Fruit fly (Drosophila melanogaster) whole organism, embryonic: ENCODE measurements around the gene Hmr.
A peak's percentile ranks its signal among the peaks of the same experiment; 100 is the strongest.

ENCODE experiments used
- Atf-2 ChIP-seq: fragments of 200-800 bp; sonication (Bioruptor generic); optimal IDR thresholded peaks from 2 replicates; lab custom pipeline; 2016; ENCODE audit warnings: missing biosample characterization, missing genetic modification characterization
- Bdp1 ChIP-seq: fragments of 200-800 bp; sonication (Bioruptor generic); optimal IDR thresholded peaks from 3 replicates; lab custom pipeline; 2016; ENCODE audit warnings: missing biosample characterization, missing genetic modification characterization
- CG1024 ChIP-seq: fragments of 200-800 bp; sonication (Bioruptor generic); IDR thresholded peaks from 2 replicates; pipeline ENCODE4 v1.3.6; 2022; ENCODE audit warnings: missing biosample characterization, missing genetic modification characterization
- CG10543 ChIP-seq: fragments of 200-800 bp; sonication (Bioruptor generic); optimal IDR thresholded peaks from 3 replicates; lab custom pipeline; 2017; ENCODE audit warnings: missing biosample characterization, mild to moderate bottlenecking, missing genetic modification characterization, moderate library complexity
- CG13424 ChIP-seq: fragments of 200-800 bp; sonication (Bioruptor generic); optimal IDR thresholded peaks from 2 replicates; lab custom pipeline; 2019; ENCODE audit warnings: missing biosample characterization, mild to moderate bottlenecking, missing genetic modification characterization, moderate library complexity
- CG13775 ChIP-seq: fragments of 200-800 bp; sonication (Bioruptor generic); optimal IDR thresholded peaks from 3 replicates; lab custom pipeline; 2017; ENCODE audit warnings: missing biosample characterization, mild to moderate bottlenecking, missing genetic modification characterization
- CG1529 ChIP-seq: fragments of 200-800 bp; sonication (Bioruptor generic); optimal IDR thresholded peaks from 3 replicates; lab custom pipeline; 2018; ENCODE audit warnings: missing biosample characterization, missing genetic modification characterization
- CG17361 ChIP-seq: fragments of 200-800 bp; sonication (Bioruptor generic); IDR thresholded peaks from 3 replicates; pipeline ENCODE4 v1.3.6; 2022; ENCODE audit warnings: missing biosample characterization, missing genetic modification characterization
- CG17912 ChIP-seq: fragments of 200-800 bp; sonication (Bioruptor generic); optimal IDR thresholded peaks from 2 replicates; lab custom pipeline; 2018; ENCODE audit warnings: missing biosample characterization, mild to moderate bottlenecking, missing genetic modification characterization
- CG2116 ChIP-seq: fragments of 200-800 bp; sonication (Bioruptor generic); optimal IDR thresholded peaks from 3 replicates; lab custom pipeline; 2018; ENCODE audit warnings: missing biosample characterization, mild to moderate bottlenecking, missing genetic modification characterization
- CG2712 ChIP-seq: fragments of 200-800 bp; optimal IDR thresholded peaks from 3 replicates; lab custom pipeline; 2019; ENCODE audit warnings: missing biosample characterization, mild to moderate bottlenecking, missing genetic modification characterization, moderate library complexity
- CG31441 ChIP-seq: fragments of 200-800 bp; sonication (Bioruptor generic); IDR thresholded peaks from 2 replicates; pipeline ENCODE4 v1.3.6; 2022; ENCODE audit warnings: missing biosample characterization, missing genetic modification characterization
- CG3847 ChIP-seq: fragments of 200-800 bp; sonication (Bioruptor generic); IDR thresholded peaks from 2 replicates; pipeline ENCODE4 v1.3.6; 2022; ENCODE audit warnings: missing biosample characterization, missing genetic modification characterization
- CG3995 ChIP-seq: fragments of 200-800 bp; sonication (Bioruptor generic); optimal IDR thresholded peaks from 3 replicates; lab custom pipeline; 2016; ENCODE audit warnings: missing biosample characterization, missing genetic modification characterization
- CG42726 ChIP-seq: fragments of 200-800 bp; sonication (Bioruptor generic); IDR thresholded peaks from 2 replicates; pipeline ENCODE4 v1.3.6; 2022; ENCODE audit warnings: missing biosample characterization, missing genetic modification characterization; ENCODE audit not compliant: partially characterized antibody
- CG4404 ChIP-seq: fragments of 200-800 bp; sonication (Bioruptor generic); IDR thresholded peaks from 2 replicates; pipeline ENCODE4 v1.3.6; 2022; ENCODE audit warnings: missing biosample characterization, missing genetic modification characterization
- CG4617 ChIP-seq: fragments of 200-800 bp; sonication (Bioruptor generic); optimal IDR thresholded peaks from 3 replicates; lab custom pipeline; 2016; ENCODE audit warnings: missing biosample characterization, missing genetic modification characterization, borderline replicate concordance
- Dbx ChIP-seq: fragments of 200-800 bp; sonication (Bioruptor generic); IDR thresholded peaks from 3 replicates; pipeline ENCODE4 v1.3.6; 2022; ENCODE audit warnings: missing biosample characterization, missing genetic modification characterization
- Deaf1 ChIP-seq: fragments of 200-800 bp; optimal IDR thresholded peaks from 3 replicates; lab custom pipeline; 2019; ENCODE audit warnings: missing biosample characterization, mild to moderate bottlenecking, missing genetic modification characterization, moderate library complexity
- Doc3 ChIP-seq: fragments of 200-800 bp; sonication (Bioruptor generic); IDR thresholded peaks from 3 replicates; pipeline ENCODE4 v1.3.6; 2022; ENCODE audit warnings: missing biosample characterization, missing genetic modification characterization; ENCODE audit not compliant: partially characterized antibody
- Drgx ChIP-seq: fragments of 200-800 bp; sonication (Bioruptor generic); IDR thresholded peaks from 2 replicates; pipeline ENCODE4 v1.3.6; 2022; ENCODE audit warnings: missing biosample characterization, missing genetic modification characterization
- Fer1 ChIP-seq: fragments of 200-800 bp; sonication (Bioruptor generic); optimal IDR thresholded peaks from 2 replicates; lab custom pipeline; 2017; ENCODE audit warnings: missing biosample characterization, mild to moderate bottlenecking, missing genetic modification characterization
- Hand ChIP-seq: fragments of 200-800 bp; sonication (Bioruptor generic); optimal IDR thresholded peaks from 2 replicates; lab custom pipeline; 2017; ENCODE audit warnings: mild to moderate bottlenecking, missing biosample characterization, missing genetic modification reagents, missing genetic modification characterization
- Lhr ChIP-seq: fragments of 200-800 bp; sonication (Bioruptor generic); optimal IDR thresholded peaks from 3 replicates; lab custom pipeline; 2017; ENCODE audit warnings: mild to moderate bottlenecking, missing biosample characterization, missing genetic modification reagents, missing genetic modification characterization
- Myb ChIP-seq: fragments of 200-800 bp; sonication (Bioruptor generic); optimal IDR thresholded peaks from 2 replicates; lab custom pipeline; 2016; ENCODE audit warnings: missing biosample characterization, missing genetic modification characterization
- NC2α ChIP-seq: fragments of 200-800 bp; sonication (Bioruptor generic); optimal IDR thresholded peaks from 2 replicates; lab custom pipeline; 2016; ENCODE audit warnings: missing biosample characterization, missing genetic modification characterization
- Nf-YA ChIP-seq: fragments of 200-800 bp; sonication (Bioruptor generic); IDR thresholded peaks from 2 replicates; pipeline ENCODE4 v1.3.6; 2022; ENCODE audit warnings: missing biosample characterization, missing genetic modification characterization
- Nf-YB ChIP-seq: fragments of 200-800 bp; sonication (Bioruptor generic); optimal IDR thresholded peaks from 3 replicates; lab custom pipeline; 2019; ENCODE audit warnings: missing biosample characterization, mild to moderate bottlenecking, missing genetic modification characterization, moderate library complexity
- Poxn ChIP-seq: fragments of 200-800 bp; sonication (Bioruptor generic); IDR thresholded peaks from 2 replicates; pipeline ENCODE4 v1.3.6; 2022; ENCODE audit warnings: missing biosample characterization, missing genetic modification characterization
- Six4 ChIP-seq: fragments of 200-800 bp; sonication (Bioruptor generic); optimal IDR thresholded peaks from 2 replicates; lab custom pipeline; 2016; ENCODE audit warnings: missing biosample characterization, missing genetic modification characterization
- Sox102F ChIP-seq: fragments of 200-800 bp; sonication (Bioruptor generic); optimal IDR thresholded peaks from 2 replicates; lab custom pipeline; 2018; ENCODE audit warnings: missing biosample characterization, mild to moderate bottlenecking, missing genetic modification characterization, moderate library complexity
- Ssrp ChIP-seq: fragments of 200-800 bp; sonication (Bioruptor generic); optimal IDR thresholded peaks from 2 replicates; lab custom pipeline; 2018; ENCODE audit warnings: missing biosample characterization, mild to moderate bottlenecking, missing genetic modification characterization, moderate library complexity
- TFAM ChIP-seq: fragments of 200-800 bp; sonication (Bioruptor generic); optimal IDR thresholded peaks from 2 replicates; lab custom pipeline; 2017; ENCODE audit warnings: missing biosample characterization, missing genetic modification characterization, inconsistent platforms
- ab ChIP-seq: fragments of 200-800 bp; sonication (Bioruptor generic); optimal IDR thresholded peaks from 2 replicates; lab custom pipeline; 2016; ENCODE audit warnings: missing biosample characterization, missing genetic modification characterization
- amos ChIP-seq: fragments of 200-800 bp; sonication (Bioruptor generic); IDR thresholded peaks from 2 replicates; pipeline ENCODE4 v1.3.6; 2022; ENCODE audit warnings: missing biosample characterization, missing genetic modification characterization; ENCODE audit not compliant: partially characterized antibody
- chif ChIP-seq, 2 experiments: fragments of 200-800 bp; sonication (Bioruptor generic); optimal IDR thresholded peaks; 3 replicates each; lab custom pipeline; 2016; ENCODE audit warnings: missing biosample characterization in 2 of 2, missing genetic modification characterization in 2 of 2
- cwo ChIP-seq: fragments of 200-800 bp; sonication (Bioruptor generic); optimal IDR thresholded peaks from 3 replicates; lab custom pipeline; 2017; ENCODE audit warnings: missing biosample characterization, missing genetic modification characterization, mild to moderate bottlenecking, moderate library complexity, missing genetic modification reagents
- dan ChIP-seq: fragments of 200-800 bp; sonication (Bioruptor generic); IDR thresholded peaks from 2 replicates; pipeline ENCODE4 v1.3.6; 2022; ENCODE audit warnings: missing biosample characterization, missing genetic modification characterization
- eyg ChIP-seq: fragments of 200-800 bp; sonication (Bioruptor generic); optimal IDR thresholded peaks from 3 replicates; lab custom pipeline; 2016; ENCODE audit warnings: missing biosample characterization, missing genetic modification characterization
- fu2 ChIP-seq: fragments of 200-800 bp; sonication (Bioruptor generic); optimal IDR thresholded peaks from 2 replicates; lab custom pipeline; 2016; ENCODE audit warnings: missing biosample characterization, missing genetic modification characterization
- hb ChIP-seq: fragments of 200-800 bp; sonication (Bioruptor generic); IDR thresholded peaks from 3 replicates; pipeline ENCODE4 v1.3.6; 2022; ENCODE audit warnings: missing biosample characterization, missing genetic modification characterization; ENCODE audit not compliant: partially characterized antibody
- her ChIP-seq: fragments of 200-800 bp; sonication (Bioruptor generic); optimal IDR thresholded peaks from 2 replicates; lab custom pipeline; 2016; ENCODE audit warnings: missing biosample characterization, missing genetic modification characterization
- oc ChIP-seq: fragments of 200-800 bp; sonication (Bioruptor generic); optimal IDR thresholded peaks from 2 replicates; lab custom pipeline; 2018; ENCODE audit warnings: missing biosample characterization, mild to moderate bottlenecking, missing genetic modification characterization, moderate library complexity
- pros ChIP-seq: fragments of 200-800 bp; sonication (Bioruptor generic); optimal IDR thresholded peaks from 3 replicates; lab custom pipeline; 2019; ENCODE audit warnings: missing biosample characterization, mild to moderate bottlenecking, missing genetic modification characterization, moderate library complexity
- psq ChIP-seq: fragments of 200-800 bp; sonication (Bioruptor generic); optimal IDR thresholded peaks from 2 replicates; lab custom pipeline; 2017; ENCODE audit warnings: missing biosample characterization, missing genetic modification characterization
- run ChIP-seq: fragments of 200-800 bp; sonication (Bioruptor generic); optimal IDR thresholded peaks from 3 replicates; lab custom pipeline; 2018; ENCODE audit warnings: missing biosample characterization, mild to moderate bottlenecking, missing genetic modification characterization
- sc ChIP-seq, 3 experiments: fragments of >200 bp in 2 of 3; fragments of 200-800 bp in 1 of 3; sonication (Bioruptor generic) in 1 of 3; optimal IDR thresholded peaks; 2 replicates in 2 of 3; 3 replicates in 1 of 3; lab custom pipeline; 2017; ENCODE audit warnings: mild to moderate bottlenecking in 1 of 3, missing biosample characterization in 1 of 3, missing genetic modification characterization in 1 of 3, missing genetic modification reagents in 1 of 3
- sob ChIP-seq: fragments of 200-800 bp; sonication (Bioruptor generic); IDR thresholded peaks from 2 replicates; pipeline ENCODE4 v1.3.6; 2022; ENCODE audit warnings: missing biosample characterization, missing genetic modification characterization
- sr ChIP-seq: fragments of 200-800 bp; sonication (Bioruptor generic); IDR thresholded peaks from 3 replicates; pipeline ENCODE4 v1.3.6; 2022; ENCODE audit warnings: missing biosample characterization, missing genetic modification characterization
- tna ChIP-seq: fragments of 200-800 bp; sonication (Bioruptor generic); IDR thresholded peaks from 2 replicates; pipeline ENCODE4 v1.3.6; 2022; ENCODE audit warnings: missing biosample characterization, missing genetic modification characterization; ENCODE audit not compliant: partially characterized antibody
- wdn ChIP-seq: fragments of 200-800 bp; sonication (Bioruptor generic); IDR thresholded peaks from 2 replicates; pipeline ENCODE4 v1.3.6; 2022; ENCODE audit warnings: missing biosample characterization, missing genetic modification characterization
- yki ChIP-seq: fragments of >200 bp; optimal IDR thresholded peaks from 3 replicates; lab custom pipeline; 2018

Hmr gene

DNA sequence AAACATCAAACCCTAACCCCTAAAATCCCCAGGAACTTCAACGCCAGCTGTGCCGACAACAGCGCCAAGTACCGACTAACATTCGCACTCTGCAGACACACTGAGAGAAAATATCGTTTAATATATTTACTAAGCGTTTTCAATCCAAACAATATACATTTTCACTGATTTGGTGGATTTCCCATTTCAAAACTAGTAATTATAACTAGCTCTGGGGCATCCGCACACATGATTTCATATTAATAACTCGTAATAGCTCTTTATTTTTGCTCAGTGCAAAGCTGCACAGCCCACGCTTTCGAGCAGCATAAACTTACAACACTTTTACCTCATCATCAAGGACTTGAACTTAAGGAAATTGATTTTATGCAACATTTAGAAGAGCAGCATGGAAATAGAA lies 31.5 kb downstream of the Hmr start (continued):
- TF ChIP-seq psq (no peak), Deaf1 (tag; lab: Kevin White, UChicago) (no peak), Drgx (no peak), CG3995 (no peak), Dbx (GFP tag; lab: Robert Waterston, UW) (no peak), oc (tag; lab: Kevin White, UChicago) (no peak), fu2 (no peak), CG4617 (no peak), CG4404 (GFP tag; lab: Robert Waterston, UW) (no peak), CG2712 (tag; lab: Kevin White, UChicago) (no peak), pros (GFP tag; lab: Kevin White, UChicago) (no peak), Doc3 (GFP tag; lab: Robert Waterston, UW) (no peak), CG42726 (GFP tag; lab: Robert Waterston, UW) (no peak), sob (GFP tag; lab: Robert Waterston, UW) (0 out of 2 replicates have a peak, but pooled peaks have one; percentile 17), cwo (GFP tag; lab: Kevin White, UChicago) (peak; percentile 2), Six4 (GFP tag; lab: Kevin White, UChicago) (no peak), Lhr (no peak), sr (GFP tag; lab: Robert Waterston, UW) (no peak), CG31441 (GFP tag; lab: Robert Waterston, UW) (0 out of 2 replicates have a peak, but pooled peaks have one; percentile 13), wdn (GFP tag; lab: Robert Waterston, UW) (no peak), dan (GFP tag; lab: Robert Waterston, UW) (no peak), NC2α (GFP tag; lab: Kevin White, UChicago) (no peak), CG10543 (GFP tag; lab: Kevin White, UChicago) (no peak), chif (GFP tag; optimal IDR thresholded peaks at IDR 0.05; lab: Kevin White, UChicago) (no peak), ab (GFP tag; lab: Kevin White, UChicago) (no peak), CG17912 (GFP tag; lab: Kevin White, UChicago) (no peak), CG13775 (GFP tag; lab: Kevin White, UChicago) (no peak), Bdp1 (GFP tag; lab: Kevin White, UChicago) (no peak), sc (optimal IDR thresholded peaks at IDR 0.05; lab: Kevin White, UChicago) (no peak), sc (GFP tag; optimal IDR thresholded peaks at IDR 0.05; lab: Kevin White, UChicago) (no peak), Ssrp (tag; lab: Kevin White, UChicago) (no peak), Nf-YA (GFP tag; lab: Robert Waterston, UW) (no peak), Nf-YB (GFP tag; lab: Kevin White, UChicago) (no peak), Atf-2 (no peak), CG17361 (GFP tag; lab: Robert Waterston, UW) (no peak), CG2116 (GFP tag; lab: Kevin White, UChicago) (no peak), eyg (GFP tag; lab: Kevin White, UChicago) (no peak), tna (GFP tag; lab: Robert Waterston, UW) (no peak), yki (lab: Kevin White, UChicago) (no peak), amos (GFP tag; lab: Robert Waterston, UW) (no peak), her (no peak), hb (GFP tag; lab: Robert Waterston, UW) (no peak), run (tag; lab: Kevin White, UChicago) (no peak), Myb (GFP tag; lab: Kevin White, UChicago) (no peak), Hand (GFP tag; lab: Kevin White, UChicago) (no peak), Poxn (GFP tag; lab: Robert Waterston, UW) (no peak), CG1024 (GFP tag; lab: Robert Waterston, UW) (no peak), CG3847 (GFP tag; lab: Robert Waterston, UW) (no peak), CG13424 (peak; percentile 1), Sox102F (GFP tag; lab: Kevin White, UChicago) (peak; percentile 27), CG1529 (GFP tag; lab: Kevin White, UChicago) (no peak), TFAM (GFP tag; lab: Kevin White, UChicago) (no peak), Fer1 (GFP tag; lab: Kevin White, UChicago) (peak; percentile 43)
